Fruit fly (Drosophila melanogaster): Measurements from ENCODE around the gene CG4751.

The CG4751 gene

dm6 chr2L:11113011-11113528 lies 17.5 kb upstream of the CG4751 start, which contains the start of gene Idua (continued):
- no peak for TF ChIP-seq fd85E (GFP tag; optimal IDR thresholded peaks at IDR 0.05)
- peak; percentile 85 for TF ChIP-seq net (GFP tag; optimal IDR thresholded peaks at IDR 0.05)
- peak; percentile 85 for TF ChIP-seq esn (GFP tag; optimal IDR thresholded peaks at IDR 0.05)
- TF ChIP-seq CG6854 (GFP tag; optimal IDR thresholded peaks at IDR 0.05), result peak; percentile 68
- no peak for TF ChIP-seq acj6 (GFP tag; optimal IDR thresholded peaks at IDR 0.05)
- TF ChIP-seq OdsH (GFP tag; optimal IDR thresholded peaks at IDR 0.05), result no peak
- TF ChIP-seq Ets21C (GFP tag; optimal IDR thresholded peaks at IDR 0.05), result peak; percentile 54
- TF ChIP-seq Lpt (GFP tag; optimal IDR thresholded peaks at IDR 0.05), result no peak
- TF ChIP-seq CG7368 (GFP tag; optimal IDR thresholded peaks at IDR 0.05), result no peak
- peak; percentile 74 for TF ChIP-seq CG8632 (GFP tag; optimal IDR thresholded peaks at IDR 0.05)
- TF ChIP-seq Sox14 (GFP tag; optimal IDR thresholded peaks at IDR 0.05), result no peak
- peak; percentile 61 for TF ChIP-seq CG11902 (GFP tag; optimal IDR thresholded peaks at IDR 0.05)
- no peak for TF ChIP-seq topi (GFP tag; optimal IDR thresholded peaks at IDR 0.05)
- no peak for TF ChIP-seq CG6276 (GFP tag; optimal IDR thresholded peaks at IDR 0.05)

- TF ChIP-seq Ets21C (GFP tag; optimal IDR thresholded peaks at IDR 0.05), result no peak
- no peak for TF ChIP-seq CG6808 (GFP tag; optimal IDR thresholded peaks at IDR 0.05)
- no peak for TF ChIP-seq acj6 (GFP tag; optimal IDR thresholded peaks at IDR 0.05)
- TF ChIP-seq CG6854 (GFP tag; optimal IDR thresholded peaks at IDR 0.05), result no peak
- no peak for TF ChIP-seq Hr4 (GFP tag; optimal IDR thresholded peaks at IDR 0.05)
Observed at dm6 chr2L:11113714-11114113, 16.8 kb upstream of the CG4751 start, which contains the start of gene Gr32a. Gene Gr32a (plus strand): TSS chr2L:11114014.

- TF ChIP-seq achi (GFP tag; optimal IDR thresholded peaks at IDR 0.05) (peak; percentile 85), topi (GFP tag; optimal IDR thresholded peaks at IDR 0.05) (no peak)
Observed at dm6 chr2L:11119966-11120517, 10.5 kb upstream of the CG4751 start, which contains the start of gene CG6230. Gene CG6230 (minus strand): TSS chr2L:11120319.

dm6 chr2L:11121614-11122013 lies 8.9 kb upstream of the CG4751 start, which contains the start of gene Dnaaf4:
Gene Dnaaf4 (minus strand): TSS chr2L:11121714.
- TF ChIP-seq dac (GFP tag; optimal IDR thresholded peaks at IDR 0.05), result no peak
- TF ChIP-seq CG6276 (GFP tag; optimal IDR thresholded peaks at IDR 0.05), result no peak
- TF ChIP-seq CG10631 (GFP tag; optimal IDR thresholded peaks at IDR 0.05), result no peak
- no peak for TF ChIP-seq CG16779 (tag; optimal IDR thresholded peaks at IDR 0.05)
- no peak for TF ChIP-seq CG11902 (GFP tag; optimal IDR thresholded peaks at IDR 0.05)
- TF ChIP-seq dsx (GFP tag; optimal IDR thresholded peaks at IDR 0.05; ENCODE audit: poor library complexity, severe bottlenecking), result no peak
- TF ChIP-seq vri (GFP tag; optimal IDR thresholded peaks at IDR 0.05), result no peak
- no peak for TF ChIP-seq CG4318 (GFP tag; optimal IDR thresholded peaks at IDR 0.05)
- no peak for TF ChIP-seq CG1621 (tag; optimal IDR thresholded peaks at IDR 0.05)
- TF ChIP-seq CG6792 (GFP tag; optimal IDR thresholded peaks at IDR 0.05), result no peak
- TF ChIP-seq CG34406 (GFP tag; optimal IDR thresholded peaks at IDR 0.05), result no peak
- no peak for TF ChIP-seq CG8632 (GFP tag; optimal IDR thresholded peaks at IDR 0.05)
- no peak for TF ChIP-seq pdm3 (GFP tag; optimal IDR thresholded peaks at IDR 0.05)
- no peak for TF ChIP-seq Hr39 (GFP tag; optimal IDR thresholded peaks at IDR 0.05)
- no peak for TF ChIP-seq Met (GFP tag; optimal IDR thresholded peaks at IDR 0.05)
- no peak for TF ChIP-seq CG32006 (GFP tag; optimal IDR thresholded peaks at IDR 0.05)
- no peak for TF ChIP-seq Blimp-1 (GFP tag; optimal IDR thresholded peaks at IDR 0.05)
- TF ChIP-seq CG10669 (GFP tag; optimal IDR thresholded peaks at IDR 0.05), result no peak

- no peak for TF ChIP-seq Eip75B (GFP tag; optimal IDR thresholded peaks at IDR 0.05)
- peak; percentile 81 for TF ChIP-seq achi (GFP tag; optimal IDR thresholded peaks at IDR 0.05)
- TF ChIP-seq Hr38 (GFP tag; optimal IDR thresholded peaks at IDR 0.05), result peak; percentile 62
- TF ChIP-seq Eip78C (GFP tag), result no peak
- TF ChIP-seq CG6163 (GFP tag; IDR thresholded peaks at IDR 0.05), result peak; percentile 63; the same call in 1 of the 3 replicates
- no peak for TF ChIP-seq CG6808 (GFP tag; optimal IDR thresholded peaks at IDR 0.05)
- no peak for TF ChIP-seq Sox14 (GFP tag; optimal IDR thresholded peaks at IDR 0.05)
- peak; percentile 87 for TF ChIP-seq esn (GFP tag; optimal IDR thresholded peaks at IDR 0.05)
- no peak for TF ChIP-seq Sox102F (GFP tag; optimal IDR thresholded peaks at IDR 0.05)
- TF ChIP-seq CG8119 (GFP tag; IDR thresholded peaks at IDR 0.05), result no peak
- peak; percentile 58 for TF ChIP-seq CG11762 (GFP tag; optimal IDR thresholded peaks at IDR 0.05; ENCODE audit: insufficient read depth)
- no peak for TF ChIP-seq CG8632 (GFP tag; optimal IDR thresholded peaks at IDR 0.05)
- TF ChIP-seq CG31627 (GFP tag; optimal IDR thresholded peaks at IDR 0.05), result peak; percentile 87
- no peak for TF ChIP-seq Lpt (GFP tag; optimal IDR thresholded peaks at IDR 0.05)
- no peak for TF ChIP-seq CG3919 (GFP tag; optimal IDR thresholded peaks at IDR 0.05)
- peak; percentile 68 for TF ChIP-seq CG1621 (tag; optimal IDR thresholded peaks at IDR 0.05)
- 0 out of 2 replicates have a peak, but pooled peaks have one; percentile 48 for TF ChIP-seq CG11294 (GFP tag; IDR thresholded peaks at IDR 0.05)
- no peak for TF ChIP-seq net (GFP tag; optimal IDR thresholded peaks at IDR 0.05)
- no peak for TF ChIP-seq CG10669 (GFP tag; optimal IDR thresholded peaks at IDR 0.05)
- TF ChIP-seq Ets21C (GFP tag; optimal IDR thresholded peaks at IDR 0.05), result no peak
Observed at dm6 chr2L:11123499-11123898, 7.0 kb upstream of the CG4751 start, which contains the start of the genes Csl4 and Nup160. Gene Csl4 (minus strand): TSS chr2L:11123567. Gene Nup160 (plus strand): TSS chr2L:11123777.
